Worm (Caenorhabditis elegans) whole organism, early embryonic: ENCODE results near the gene F59A1.13.

ENCODE experiments used
- B0310.2 ChIP-seq: sonication (generic microtip); optimal IDR thresholded peaks from 2 replicates; lab custom pipeline; 2016; ENCODE audit warnings: mild to moderate bottlenecking, missing genetic modification characterization, missing compliant biosample characterization
- F13C5.2 ChIP-seq: sonication (generic microtip); optimal IDR thresholded peaks from 2 replicates; lab custom pipeline; 2017; ENCODE audit warnings: mild to moderate bottlenecking, missing genetic modification characterization, inconsistent platforms, missing compliant biosample characterization
- aly-1 ChIP-seq: sonication (generic microtip); optimal IDR thresholded peaks from 2 replicates; lab custom pipeline; 2016; ENCODE audit warnings: missing genetic modification characterization, missing compliant biosample characterization
- ama-1 ChIP-seq: fragments of 150-350 bp; optimal IDR thresholded peaks from 2 replicates; lab custom pipeline; 2014
- ceh-13 ChIP-seq: fragments of 200-800 bp; sonication (Bioruptor generic); optimal IDR thresholded peaks from 2 replicates; lab custom pipeline; 2018; ENCODE audit warnings: mild to moderate bottlenecking, missing genetic modification characterization, missing compliant biosample characterization
- ceh-36 ChIP-seq: sonication (generic microtip); optimal IDR thresholded peaks from 2 replicates; lab custom pipeline; 2016; ENCODE audit warnings: missing genetic modification characterization, inconsistent platforms, missing compliant biosample characterization
- ets-7 ChIP-seq: sonication (generic microtip); optimal IDR thresholded peaks from 2 replicates; lab custom pipeline; 2016; ENCODE audit warnings: missing genotype, missing genetic modification characterization, missing compliant biosample characterization
- flt-1 ChIP-seq: fragments of 200-800 bp; sonication (Bioruptor generic); IDR thresholded peaks from 2 replicates; pipeline ENCODE4 v1.3.6; 2022; ENCODE audit warnings: missing genetic modification characterization, missing compliant biosample characterization
- hmbx-1 ChIP-seq: sonication (generic microtip); optimal IDR thresholded peaks from 2 replicates; lab custom pipeline; 2016; ENCODE audit warnings: mild to moderate bottlenecking, missing genetic modification characterization, missing compliant biosample characterization
- hmg-4 ChIP-seq: fragments of 200-800 bp; sonication (Bioruptor generic); optimal IDR thresholded peaks from 2 replicates; lab custom pipeline; 2018; ENCODE audit warnings: mild to moderate bottlenecking, missing genetic modification characterization, missing compliant biosample characterization
- hnd-1 ChIP-seq: sonication (generic microtip); optimal IDR thresholded peaks from 2 replicates; lab custom pipeline; 2016; ENCODE audit warnings: missing genetic modification characterization, missing compliant biosample characterization
- pes-1 ChIP-seq: fragments of 200-800 bp; sonication (Bioruptor generic); IDR thresholded peaks from 2 replicates; pipeline ENCODE4 v1.3.6; 2022; ENCODE audit warnings: missing genetic modification reagents, missing genetic modification characterization, missing compliant biosample characterization
- scrt-1 ChIP-seq: fragments of 200-800 bp; sonication (Bioruptor generic); IDR thresholded peaks from 2 replicates; pipeline ENCODE4 v1.3.6; 2022; ENCODE audit warnings: missing genetic modification characterization, missing compliant biosample characterization
- sea-1 ChIP-seq: fragments of 200-800 bp; sonication (Bioruptor generic); conservative IDR thresholded peaks from 2 replicates; pipeline ENCODE4 v1.3.6; 2022; ENCODE audit warnings: missing genetic modification characterization, missing compliant biosample characterization
- tbx-11 ChIP-seq: fragments of 200-800 bp; sonication (Bioruptor generic); IDR thresholded peaks from 2 replicates; pipeline ENCODE4 v1.3.6; 2022; ENCODE audit warnings: missing genetic modification characterization, missing compliant biosample characterization
- tbx-37 ChIP-seq: fragments of 200-800 bp; sonication (Bioruptor generic); conservative IDR thresholded peaks from 2 replicates; pipeline ENCODE4 v1.3.6; 2022; ENCODE audit warnings: missing genetic modification reagents, missing genetic modification characterization, missing compliant biosample characterization
- tra-4 ChIP-seq: sonication (generic microtip); optimal IDR thresholded peaks from 2 replicates; lab custom pipeline; 2017; ENCODE audit warnings: missing genetic modification characterization, missing compliant biosample characterization

Gene F59A1.13

ce11 chrV:17690922-17691321, at the start of gene F59A1.13:
Gene F59A1.13, minus strand, starts transcription at chrV:17691022.
- no peak for TF ChIP-seq pes-1 (GFP tag; lab: Robert Waterston, UW)
- no peak for TF ChIP-seq ama-1 (lab: Kevin White, UChicago)
- TF ChIP-seq scrt-1 (GFP tag; lab: Robert Waterston, UW): no peak
- TF ChIP-seq hmbx-1 (tag; lab: Kevin White, UChicago): no peak
- no peak for TF ChIP-seq flt-1 (GFP tag; lab: Robert Waterston, UW)
- no peak for TF ChIP-seq ceh-13 (GFP tag; lab: Kevin White, UChicago)
- TF ChIP-seq ets-7: no peak
- no peak for TF ChIP-seq sea-1 (GFP tag; lab: Robert Waterston, UW)
- TF ChIP-seq hmg-4 (GFP tag; lab: Kevin White, UChicago): no peak

- TF ChIP-seq ets-7 (no peak), tbx-37 (no peak), tra-4 (tag; lab: Kevin White, UChicago) (no peak), scrt-1 (GFP tag; lab: Robert Waterston, UW) (no peak), pes-1 (GFP tag; lab: Robert Waterston, UW) (no peak), ama-1 (lab: Kevin White, UChicago) (no peak), sea-1 (GFP tag; lab: Robert Waterston, UW) (no peak), hmg-4 (GFP tag; lab: Kevin White, UChicago) (no peak), F13C5.2 (tag; lab: Kevin White, UChicago) (no peak), aly-1 (no peak), ceh-13 (GFP tag; lab: Kevin White, UChicago) (no peak), B0310.2 (tag; lab: Kevin White, UChicago) (no peak), hnd-1 (tag; lab: Kevin White, UChicago) (no peak), ceh-36 (tag; lab: Kevin White, UChicago) (no peak), tbx-11 (GFP tag; lab: Robert Waterston, UW) (no peak), flt-1 (GFP tag; lab: Robert Waterston, UW) (no peak), hmbx-1 (tag; lab: Kevin White, UChicago) (no peak)
Measured at ce11 chrV:17739801-17740200, 49.0 kb upstream of the F59A1.13 start, which contains the start of gene cutl-4. Gene cutl-4, minus strand, starts transcription at chrV:17739901.

ce11 chrV:17732516-17732915, 41.7 kb upstream of the F59A1.13 start, which contains the start of gene twk-42:
Gene twk-42, minus strand, starts transcription at chrV:17732616.
- TF ChIP-seq ama-1 (lab: Kevin White, UChicago) (no peak), hmbx-1 (tag; lab: Kevin White, UChicago) (no peak), aly-1 (no peak), B0310.2 (tag; lab: Kevin White, UChicago) (no peak)

ce11 chrV:17728757-17729156, 37.9 kb upstream of the F59A1.13 start:
- TF ChIP-seq B0310.2 (tag; lab: Kevin White, UChicago): no peak
- TF ChIP-seq ama-1 (lab: Kevin White, UChicago): no peak
- no peak for TF ChIP-seq tra-4 (tag; lab: Kevin White, UChicago)
- TF ChIP-seq ceh-13 (GFP tag; lab: Kevin White, UChicago): no peak
- TF ChIP-seq flt-1 (GFP tag; lab: Robert Waterston, UW): no peak
- TF ChIP-seq F13C5.2 (tag; lab: Kevin White, UChicago): no peak
- TF ChIP-seq hmbx-1 (tag; lab: Kevin White, UChicago): no peak
- TF ChIP-seq ceh-36 (tag; lab: Kevin White, UChicago): no peak
- TF ChIP-seq aly-1: no peak
- TF ChIP-seq pes-1 (GFP tag; lab: Robert Waterston, UW): no peak
- TF ChIP-seq ets-7: no peak

ce11 chrV:17728336-17728735, 37.5 kb upstream of the F59A1.13 start:
- no peak for TF ChIP-seq tra-4 (tag; lab: Kevin White, UChicago)
- peak; percentile 69 for TF ChIP-seq ceh-36 (tag; lab: Kevin White, UChicago)

- TF ChIP-seq B0310.2 (tag; lab: Kevin White, UChicago) (no peak), hmbx-1 (tag; lab: Kevin White, UChicago) (no peak), hnd-1 (tag; lab: Kevin White, UChicago) (no peak), tbx-11 (GFP tag; lab: Robert Waterston, UW) (no peak), ceh-13 (GFP tag; lab: Kevin White, UChicago) (no peak), flt-1 (GFP tag; lab: Robert Waterston, UW) (no peak), aly-1 (no peak), scrt-1 (GFP tag; lab: Robert Waterston, UW) (no peak), tbx-37 (no peak), ceh-36 (tag; lab: Kevin White, UChicago) (no peak), pes-1 (GFP tag; lab: Robert Waterston, UW) (no peak), F13C5.2 (tag; lab: Kevin White, UChicago) (no peak), ets-7 (no peak), hmg-4 (GFP tag; lab: Kevin White, UChicago) (no peak), ama-1 (lab: Kevin White, UChicago) (no peak), tra-4 (tag; lab: Kevin White, UChicago) (no peak), sea-1 (GFP tag; lab: Robert Waterston, UW) (no peak)
Measured at ce11 chrV:17724704-17725103, 33.9 kb upstream of the F59A1.13 start, which contains the start of gene fat-5. Gene fat-5, plus strand, starts transcription at chrV:17725004.

ce11 chrV:17723142-17723781, 32.4 kb upstream of the F59A1.13 start:
- TF ChIP-seq tra-4 (tag; lab: Kevin White, UChicago): no peak
- TF ChIP-seq hmg-4 (GFP tag; lab: Kevin White, UChicago): no peak
- no peak for TF ChIP-seq ets-7
- TF ChIP-seq ceh-13 (GFP tag; lab: Kevin White, UChicago): no peak
- TF ChIP-seq aly-1: no peak
- no peak for TF ChIP-seq scrt-1 (GFP tag; lab: Robert Waterston, UW)
- TF ChIP-seq hmbx-1 (tag; lab: Kevin White, UChicago): no peak
- no peak for TF ChIP-seq flt-1 (GFP tag; lab: Robert Waterston, UW)
- TF ChIP-seq ceh-36 (tag; lab: Kevin White, UChicago): no peak
- no peak for TF ChIP-seq F13C5.2 (tag; lab: Kevin White, UChicago)
- no peak for TF ChIP-seq hnd-1 (tag; lab: Kevin White, UChicago)
- no peak for TF ChIP-seq B0310.2 (tag; lab: Kevin White, UChicago)
